Worm (Caenorhabditis elegans): ENCODE data around the gene Y19D10B.6.

DNA sequence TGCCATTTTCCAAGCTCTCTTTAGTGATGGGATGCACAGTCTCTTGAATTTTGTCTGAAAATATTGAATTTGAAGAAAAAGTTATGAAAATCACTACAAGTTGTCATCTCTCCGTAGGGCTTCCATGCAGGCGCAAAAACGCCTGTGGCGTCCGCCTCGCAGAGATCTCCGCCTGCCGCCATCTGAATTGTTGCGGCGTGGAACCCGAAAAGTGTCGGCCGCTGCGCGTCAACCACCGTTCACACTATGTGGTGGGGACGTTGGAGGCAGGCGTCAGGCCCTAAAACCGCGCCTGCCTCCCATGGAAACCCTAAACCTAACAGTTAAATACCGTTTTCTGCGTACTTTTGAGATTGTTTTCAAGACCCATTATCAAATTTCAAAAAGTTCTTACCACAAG lies 21.2 kb upstream of the Y19D10B.6 start:
- TF ChIP-seq dao-5 (tag; optimal IDR thresholded peaks at IDR 0.05) (no peak), him-1 (tag; optimal IDR thresholded peaks at IDR 0.05) (no peak)
